Fruit fly (Drosophila melanogaster) whole organism, embryonic: ENCODE data around the gene Cralbp.

Experiments
- CG10209 ChIP-seq: fragments of 200-800 bp; sonication (Bioruptor generic); optimal IDR thresholded peaks from 3 replicates; lab custom pipeline; 2017; ENCODE audit warnings: missing biosample characterization, mild to moderate bottlenecking, missing genetic modification characterization, missing genetic modification reagents
- CG11723 ChIP-seq: fragments of 200-800 bp; sonication (Bioruptor generic); optimal IDR thresholded peaks from 2 replicates; lab custom pipeline; 2017; ENCODE audit warnings: missing biosample characterization, mild to moderate bottlenecking, missing genetic modification characterization
- CG12219 ChIP-seq: fragments of 200-800 bp; sonication (Bioruptor generic); optimal IDR thresholded peaks from 3 replicates; lab custom pipeline; 2018; ENCODE audit warnings: missing biosample characterization, mild to moderate bottlenecking, missing genetic modification characterization
- CG13296 ChIP-seq: fragments of 200-800 bp; sonication (Bioruptor generic); optimal IDR thresholded peaks from 3 replicates; lab custom pipeline; 2018; ENCODE audit warnings: missing biosample characterization, mild to moderate bottlenecking, missing genetic modification characterization
- CG1529 ChIP-seq: fragments of 200-800 bp; sonication (Bioruptor generic); optimal IDR thresholded peaks from 3 replicates; lab custom pipeline; 2018; ENCODE audit warnings: missing biosample characterization, missing genetic modification characterization
- CG1603 ChIP-seq: fragments of 200-800 bp; sonication (Bioruptor generic); optimal IDR thresholded peaks from 2 replicates; lab custom pipeline; 2019; ENCODE audit warnings: missing biosample characterization, mild to moderate bottlenecking, missing genetic modification characterization, moderate library complexity
- CG16815 ChIP-seq: fragments of 200-800 bp; sonication (Bioruptor generic); optimal IDR thresholded peaks from 3 replicates; lab custom pipeline; 2017; ENCODE audit warnings: missing biosample characterization, mild to moderate bottlenecking, missing genetic modification characterization
- CG1792 ChIP-seq: fragments of 200-800 bp; sonication (Bioruptor generic); optimal IDR thresholded peaks from 2 replicates; lab custom pipeline; 2016; ENCODE audit warnings: missing biosample characterization, missing genetic modification characterization
- CG18619 ChIP-seq: fragments of 200-800 bp; sonication (Bioruptor generic); optimal IDR thresholded peaks from 3 replicates; lab custom pipeline; 2017; ENCODE audit warnings: missing biosample characterization, mild to moderate bottlenecking, missing genetic modification characterization
- CG2120 ChIP-seq: fragments of 200-800 bp; sonication (Bioruptor generic); optimal IDR thresholded peaks from 3 replicates; lab custom pipeline; 2016; ENCODE audit warnings: missing biosample characterization, missing genetic modification characterization
- CG2678 ChIP-seq: fragments of 200-800 bp; sonication (Bioruptor generic); optimal IDR thresholded peaks from 3 replicates; lab custom pipeline; 2019; ENCODE audit warnings: missing biosample characterization, mild to moderate bottlenecking, missing genetic modification characterization, moderate library complexity
- CG2875 ChIP-seq: fragments of 200-800 bp; sonication (Bioruptor generic); optimal IDR thresholded peaks from 2 replicates; lab custom pipeline; 2017; ENCODE audit warnings: missing biosample characterization, mild to moderate bottlenecking, missing genetic modification characterization, missing genetic modification reagents
- CG32772 ChIP-seq: fragments of 200-800 bp; sonication (Bioruptor generic); IDR thresholded peaks from 2 replicates; pipeline ENCODE4 v1.3.6; 2022; ENCODE audit warnings: missing biosample characterization, missing genetic modification characterization
- CG3847 ChIP-seq: fragments of 200-800 bp; sonication (Bioruptor generic); IDR thresholded peaks from 2 replicates; pipeline ENCODE4 v1.3.6; 2022; ENCODE audit warnings: missing biosample characterization, missing genetic modification characterization
- CG42726 ChIP-seq: fragments of 200-800 bp; sonication (Bioruptor generic); IDR thresholded peaks from 2 replicates; pipeline ENCODE4 v1.3.6; 2022; ENCODE audit warnings: missing biosample characterization, missing genetic modification characterization; ENCODE audit not compliant: partially characterized antibody
- CG4617 ChIP-seq: fragments of 200-800 bp; sonication (Bioruptor generic); optimal IDR thresholded peaks from 3 replicates; lab custom pipeline; 2016; ENCODE audit warnings: missing biosample characterization, missing genetic modification characterization, borderline replicate concordance
- CG7928 ChIP-seq: fragments of 200-800 bp; sonication (Bioruptor generic); optimal IDR thresholded peaks from 2 replicates; lab custom pipeline; 2017; ENCODE audit warnings: missing biosample characterization, mild to moderate bottlenecking, missing genetic modification characterization
- CG8281 ChIP-seq: fragments of 200-800 bp; sonication (Bioruptor generic); optimal IDR thresholded peaks from 2 replicates; lab custom pipeline; 2018; ENCODE audit warnings: missing biosample characterization, mild to moderate bottlenecking, missing genetic modification characterization, moderate library complexity
- CG9437 ChIP-seq: fragments of 200-800 bp; sonication (Bioruptor generic); optimal IDR thresholded peaks from 2 replicates; lab custom pipeline; 2018; ENCODE audit warnings: missing biosample characterization, mild to moderate bottlenecking, missing genetic modification characterization
- CG9797 ChIP-seq: fragments of 200-800 bp; sonication (Bioruptor generic); optimal IDR thresholded peaks from 3 replicates; lab custom pipeline; 2018; ENCODE audit warnings: missing biosample characterization, mild to moderate bottlenecking, missing genetic modification characterization
- Camta ChIP-seq: fragments of 200-800 bp; sonication (Bioruptor generic); optimal IDR thresholded peaks from 2 replicates; lab custom pipeline; 2016; ENCODE audit warnings: missing biosample characterization, missing genetic modification characterization
- D19A ChIP-seq: fragments of 200-800 bp; optimal IDR thresholded peaks from 3 replicates; lab custom pipeline; 2019; ENCODE audit warnings: missing biosample characterization, mild to moderate bottlenecking, missing genetic modification characterization, moderate library complexity
- D19B ChIP-seq: fragments of 200-800 bp; sonication (Bioruptor generic); optimal IDR thresholded peaks from 2 replicates; lab custom pipeline; 2017; ENCODE audit warnings: missing biosample characterization, mild to moderate bottlenecking, missing genetic modification characterization
- Dip2 ChIP-seq: fragments of 200-800 bp; sonication (Bioruptor generic); IDR thresholded peaks from 2 replicates; pipeline ENCODE4 v1.3.6; 2022; ENCODE audit warnings: missing biosample characterization, missing genetic modification characterization
- HmgZ ChIP-seq: fragments of 200-800 bp; sonication (Bioruptor generic); optimal IDR thresholded peaks from 2 replicates; lab custom pipeline; 2018; ENCODE audit warnings: missing biosample characterization, mild to moderate bottlenecking, missing genetic modification characterization
- Hmr ChIP-seq: fragments of 200-800 bp; sonication (Bioruptor generic); optimal IDR thresholded peaks from 3 replicates; lab custom pipeline; 2017; ENCODE audit warnings: mild to moderate bottlenecking, missing biosample characterization, missing genetic modification reagents, missing genetic modification characterization
- Lim3 ChIP-seq: fragments of 200-800 bp; sonication (Bioruptor generic); IDR thresholded peaks from 2 replicates; pipeline ENCODE4 v1.3.6; 2022; ENCODE audit warnings: missing biosample characterization, missing genetic modification characterization
- Med ChIP-seq: fragments of 200-800 bp; sonication (Bioruptor generic); peaks from one replicate; lab custom pipeline; 2016; ENCODE audit warnings: missing biosample characterization, missing genetic modification characterization, mild to moderate bottlenecking, inconsistent platforms, moderate library complexity
- Oaz ChIP-seq: fragments of 200-800 bp; sonication (Bioruptor generic); IDR thresholded peaks from 2 replicates; pipeline ENCODE4 v1.3.6; 2022; ENCODE audit warnings: missing biosample characterization, missing genetic modification characterization
- Rx ChIP-seq: fragments of 200-800 bp; sonication (Bioruptor generic); IDR thresholded peaks from 2 replicates; pipeline ENCODE4 v1.3.6; 2022; ENCODE audit warnings: missing biosample characterization, missing genetic modification characterization
- Sin3A ChIP-seq: fragments of >200 bp; optimal IDR thresholded peaks from 2 replicates; lab custom pipeline; 2018
- Six4 ChIP-seq: fragments of 200-800 bp; sonication (Bioruptor generic); optimal IDR thresholded peaks from 2 replicates; lab custom pipeline; 2016; ENCODE audit warnings: missing biosample characterization, missing genetic modification characterization
- YL-1 ChIP-seq: fragments of 200-800 bp; sonication (Bioruptor generic); optimal IDR thresholded peaks from 3 replicates; lab custom pipeline; 2017; ENCODE audit warnings: missing biosample characterization, mild to moderate bottlenecking, missing genetic modification characterization
- ase ChIP-seq: fragments of 200-800 bp; sonication (Bioruptor generic); IDR thresholded peaks from 3 replicates; pipeline ENCODE4 v1.3.6; 2022; ENCODE audit warnings: missing biosample characterization, missing genetic modification characterization
- cad ChIP-seq: fragments of >200 bp; optimal IDR thresholded peaks from 2 replicates; lab custom pipeline; 2017; ENCODE audit warnings: missing biosample characterization, missing genetic modification characterization
- corto ChIP-seq: fragments of 200-800 bp; sonication (Bioruptor generic); optimal IDR thresholded peaks from 2 replicates; lab custom pipeline; 2016; ENCODE audit warnings: missing biosample characterization, mild to moderate bottlenecking, missing genetic modification characterization, moderate library complexity
- crc ChIP-seq: fragments of 200-800 bp; sonication (Bioruptor generic); optimal IDR thresholded peaks from 2 replicates; lab custom pipeline; 2016; ENCODE audit warnings: missing biosample characterization, missing genetic modification characterization
- crol ChIP-seq: fragments of 200-800 bp; sonication (Bioruptor generic); IDR thresholded peaks from 2 replicates; pipeline ENCODE4 v1.3.6; 2022; ENCODE audit warnings: missing biosample characterization, missing genetic modification characterization
- dimm ChIP-seq: fragments of 200-800 bp; sonication (Bioruptor generic); IDR thresholded peaks from 2 replicates; pipeline ENCODE4 v1.3.6; 2022; ENCODE audit warnings: missing biosample characterization, missing genetic modification characterization
- disco-r ChIP-seq: fragments of 200-800 bp; sonication (Bioruptor generic); optimal IDR thresholded peaks from 2 replicates; lab custom pipeline; 2016; ENCODE audit warnings: missing biosample characterization, missing genetic modification characterization
- en ChIP-seq: fragments of 200-800 bp; sonication (Bioruptor generic); optimal IDR thresholded peaks from 2 replicates; lab custom pipeline; 2016; ENCODE audit warnings: missing biosample characterization, missing genetic modification characterization
- lmd ChIP-seq: fragments of 200-800 bp; sonication (Bioruptor generic); IDR thresholded peaks from 2 replicates; pipeline ENCODE4 v1.3.6; 2022; ENCODE audit warnings: missing biosample characterization, missing genetic modification characterization
- lola ChIP-seq, 3 experiments: fragments of >200 bp in 2 of 3; fragments of 200-800 bp in 1 of 3; sonication (Bioruptor generic) in 1 of 3; optimal IDR thresholded peaks; 2 replicates each; lab custom pipeline; 2017 to 2019; ENCODE audit warnings: missing biosample characterization in 3 of 3, missing genetic modification characterization in 3 of 3, mild to moderate bottlenecking in 1 of 3, moderate library complexity in 1 of 3
- sd ChIP-seq: fragments of 200-800 bp; sonication (Bioruptor generic); optimal IDR thresholded peaks from 3 replicates; lab custom pipeline; 2018; ENCODE audit warnings: missing biosample characterization, mild to moderate bottlenecking, missing genetic modification characterization, moderate library complexity
- seq ChIP-seq: fragments of 200-800 bp; sonication (Bioruptor generic); IDR thresholded peaks from 2 replicates; pipeline ENCODE4 v1.3.6; 2022; ENCODE audit warnings: missing biosample characterization, missing genetic modification characterization
- stwl ChIP-seq: fragments of 200-800 bp; sonication (Bioruptor generic); optimal IDR thresholded peaks from 3 replicates; lab custom pipeline; 2018; ENCODE audit warnings: missing biosample characterization, mild to moderate bottlenecking, missing genetic modification characterization, moderate library complexity
- sug ChIP-seq: fragments of 200-800 bp; optimal IDR thresholded peaks from 2 replicates; lab custom pipeline; 2019; ENCODE audit warnings: missing biosample characterization, mild to moderate bottlenecking, missing genetic modification characterization, moderate library complexity
- toy ChIP-seq: fragments of 200-800 bp; sonication (Bioruptor generic); IDR thresholded peaks from 2 replicates; pipeline ENCODE4 v1.3.6; 2022; ENCODE audit warnings: missing biosample characterization, missing genetic modification characterization
- unc-4 ChIP-seq: fragments of 200-800 bp; sonication (Bioruptor generic); IDR thresholded peaks from 2 replicates; pipeline ENCODE4 v1.3.6; 2022; ENCODE audit warnings: missing biosample characterization, missing genetic modification characterization; ENCODE audit not compliant: partially characterized antibody
- zf30C ChIP-seq: fragments of 200-800 bp; sonication (Bioruptor generic); optimal IDR thresholded peaks from 3 replicates; lab custom pipeline; 2018; ENCODE audit warnings: missing biosample characterization, mild to moderate bottlenecking, missing genetic modification characterization

Gene Cralbp

dm6 chr3L:5770817-5771425 lies 15.6 kb downstream of the Cralbp start (continued):
- TF ChIP-seq stwl (tag; lab: Kevin White, UChicago): peak; percentile 73
- TF ChIP-seq CG18619 (GFP tag; lab: Kevin White, UChicago): peak; percentile 85
- peak; percentile 65 for TF ChIP-seq corto
- TF ChIP-seq dimm (GFP tag; lab: Robert Waterston, UW): no peak; the same call in 1 of the 2 replicates
- no peak for TF ChIP-seq D19A (tag; lab: Kevin White, UChicago)
- no peak for TF ChIP-seq Sin3A (lab: Kevin White, UChicago)
- peak; percentile 69 for TF ChIP-seq lmd (GFP tag; lab: Robert Waterston, UW)
- peak; percentile 71 for TF ChIP-seq D19B (GFP tag; lab: Kevin White, UChicago)
- peak; percentile 84 for TF ChIP-seq CG12219 (GFP tag; lab: Kevin White, UChicago)
- peak; percentile 27; the same call in 1 of the 2 replicates for TF ChIP-seq Oaz (GFP tag; lab: Robert Waterston, UW)
- no peak for TF ChIP-seq CG11723 (GFP tag; lab: Kevin White, UChicago)
- TF ChIP-seq CG8281 (tag; lab: Kevin White, UChicago): no peak
- TF ChIP-seq sug (tag; lab: Kevin White, UChicago): peak; percentile 87
- no peak for TF ChIP-seq seq
- no peak for TF ChIP-seq toy (GFP tag; lab: Robert Waterston, UW)
- TF ChIP-seq sd (tag; lab: Kevin White, UChicago): peak; percentile 63
- TF ChIP-seq Camta (GFP tag; lab: Kevin White, UChicago): peak; percentile 83
- peak; percentile 77 for TF ChIP-seq CG1792 (GFP tag; lab: Kevin White, UChicago)
- peak; percentile 92 for TF ChIP-seq HmgZ
- TF ChIP-seq Six4 (GFP tag; lab: Kevin White, UChicago): peak; percentile 72
- TF ChIP-seq zf30C (GFP tag; lab: Kevin White, UChicago): peak; percentile 58
- TF ChIP-seq crc: peak; percentile 75
- TF ChIP-seq crol (GFP tag; lab: Robert Waterston, UW): peak; percentile 88
- TF ChIP-seq lola (GFP tag; optimal IDR thresholded peaks at IDR 0.05; lab: Kevin White, UChicago): peak in 1 of 3 experiments; percentile 82
- peak; percentile 90 for TF ChIP-seq YL-1
- TF ChIP-seq CG10209 (GFP tag; lab: Kevin White, UChicago): peak; percentile 86
- TF ChIP-seq CG7928 (GFP tag; lab: Kevin White, UChicago): peak; percentile 59
- peak; percentile 17; the same call in 1 of the 2 replicates for TF ChIP-seq unc-4 (GFP tag; lab: Robert Waterston, UW)
- TF ChIP-seq CG3847: peak; percentile 70
- peak; percentile 47 for TF ChIP-seq Rx
- TF ChIP-seq cad (GFP tag; lab: Kevin White, UChicago): no peak
- peak; percentile 97 for TF ChIP-seq Med (GFP tag; lab: Kevin White, UChicago)
- peak; percentile 45 for TF ChIP-seq CG2875 (GFP tag; lab: Kevin White, UChicago)
- TF ChIP-seq CG16815 (GFP tag; lab: Kevin White, UChicago): peak; percentile 71
- peak; percentile 25 for TF ChIP-seq CG9797 (GFP tag; lab: Kevin White, UChicago)
- peak; percentile 52 for TF ChIP-seq CG4617 (GFP tag; lab: Kevin White, UChicago)
- TF ChIP-seq CG1529: peak; percentile 82
- TF ChIP-seq CG13296 (GFP tag; lab: Kevin White, UChicago): peak; percentile 88
- TF ChIP-seq CG2120 (GFP tag; lab: Kevin White, UChicago): peak; percentile 93
- peak; percentile 67; the same call in 1 of the 2 replicates for TF ChIP-seq CG42726 (GFP tag; lab: Robert Waterston, UW)
- 0 out of 3 replicates have a peak, but pooled peaks have one; percentile 18 for TF ChIP-seq ase (GFP tag; lab: Robert Waterston, UW)
- peak; percentile 73 for TF ChIP-seq CG1603
- no peak for TF ChIP-seq Dip2 (GFP tag; lab: Robert Waterston, UW)
- TF ChIP-seq CG2678: peak; percentile 91
- peak; percentile 48; the same call in 1 of the 2 replicates for TF ChIP-seq CG32772 (GFP tag; lab: Robert Waterston, UW)
- TF ChIP-seq disco-r (GFP tag; lab: Kevin White, UChicago): peak; percentile 63
- peak; percentile 91 for TF ChIP-seq Hmr (GFP tag; lab: Kevin White, UChicago)
- TF ChIP-seq CG9437 (GFP tag; lab: Kevin White, UChicago): peak; percentile 80
- peak; percentile 80 for TF ChIP-seq en
- no peak for TF ChIP-seq Lim3 (GFP tag; lab: Robert Waterston, UW)
